Fruit fly (Drosophila melanogaster) whole organism, embryonic: ENCODE data around the gene CG31525.

ENCODE experiments used
- BEAF-32 ChIP-seq: fragments of 200-800 bp; sonication (Bioruptor generic); optimal IDR thresholded peaks from 3 replicates; lab custom pipeline; 2017; ENCODE audit warnings: missing biosample characterization, missing genetic modification characterization, mild to moderate bottlenecking, moderate library complexity, missing genetic modification reagents
- CG1024 ChIP-seq: fragments of 200-800 bp; sonication (Bioruptor generic); IDR thresholded peaks from 2 replicates; pipeline ENCODE4 v1.3.6; 2022; ENCODE audit warnings: missing biosample characterization, missing genetic modification characterization
- CG10543 ChIP-seq: fragments of 200-800 bp; sonication (Bioruptor generic); optimal IDR thresholded peaks from 3 replicates; lab custom pipeline; 2017; ENCODE audit warnings: missing biosample characterization, mild to moderate bottlenecking, missing genetic modification characterization, moderate library complexity
- CG11247 ChIP-seq: fragments of 200-800 bp; sonication (Bioruptor generic); IDR thresholded peaks from 2 replicates; pipeline ENCODE4 v1.3.6; 2022; ENCODE audit warnings: missing biosample characterization, missing genetic modification characterization
- CG11723 ChIP-seq: fragments of 200-800 bp; sonication (Bioruptor generic); optimal IDR thresholded peaks from 2 replicates; lab custom pipeline; 2017; ENCODE audit warnings: missing biosample characterization, mild to moderate bottlenecking, missing genetic modification characterization
- CG13424 ChIP-seq: fragments of 200-800 bp; sonication (Bioruptor generic); optimal IDR thresholded peaks from 2 replicates; lab custom pipeline; 2019; ENCODE audit warnings: missing biosample characterization, mild to moderate bottlenecking, missing genetic modification characterization, moderate library complexity
- CG14667 ChIP-seq: fragments of 200-800 bp; sonication (Bioruptor generic); IDR thresholded peaks from 2 replicates; pipeline ENCODE4 v1.3.6; 2022; ENCODE audit warnings: missing biosample characterization, missing genetic modification characterization
- CG15479 ChIP-seq: fragments of 200-800 bp; sonication (Bioruptor generic); optimal IDR thresholded peaks from 3 replicates; lab custom pipeline; 2019; ENCODE audit warnings: missing biosample characterization, mild to moderate bottlenecking, missing genetic modification characterization, moderate library complexity
- CG31441 ChIP-seq: fragments of 200-800 bp; sonication (Bioruptor generic); IDR thresholded peaks from 2 replicates; pipeline ENCODE4 v1.3.6; 2022; ENCODE audit warnings: missing biosample characterization, missing genetic modification characterization
- CG3726 ChIP-seq: fragments of 200-800 bp; sonication (Bioruptor generic); IDR thresholded peaks from 3 replicates; pipeline ENCODE4, ENCODE4 v1.3.6; 2022; ENCODE audit warnings: missing biosample characterization, missing genetic modification characterization
- CG4328 ChIP-seq: fragments of 200-800 bp; sonication (Bioruptor generic); optimal IDR thresholded peaks from 3 replicates; lab custom pipeline; 2017; ENCODE audit warnings: missing biosample characterization, missing genetic modification reagents, missing genetic modification characterization
- CG5245 ChIP-seq: fragments of 200-800 bp; sonication (Bioruptor generic); optimal IDR thresholded peaks from 3 replicates; lab custom pipeline; 2016; ENCODE audit warnings: missing biosample characterization, missing genetic modification characterization
- CG6175 ChIP-seq: fragments of 200-800 bp; sonication (Bioruptor generic); IDR thresholded peaks from 3 replicates; pipeline ENCODE4 v1.3.6; 2022; ENCODE audit warnings: missing biosample characterization, missing genetic modification characterization
- CG6765 ChIP-seq: fragments of 200-800 bp; sonication (Bioruptor generic); optimal IDR thresholded peaks from 3 replicates; lab custom pipeline; 2017; ENCODE audit warnings: missing biosample characterization, mild to moderate bottlenecking, missing genetic modification characterization
- CG6854 ChIP-seq: fragments of 200-800 bp; sonication (Bioruptor generic); optimal IDR thresholded peaks from 3 replicates; lab custom pipeline; 2017; ENCODE audit warnings: missing biosample characterization, mild to moderate bottlenecking, missing genetic modification characterization
- CG8924 ChIP-seq: fragments of 200-800 bp; optimal IDR thresholded peaks from 3 replicates; lab custom pipeline; 2019; ENCODE audit warnings: missing biosample characterization, mild to moderate bottlenecking, missing genetic modification characterization, moderate library complexity
- D ChIP-seq, 2 experiments: fragments of 200-800 bp in 1 of 2; fragments of >200 bp in 1 of 2; sonication (Bioruptor generic) in 1 of 2; optimal IDR thresholded peaks; 2 replicates in 1 of 2; 3 replicates in 1 of 2; lab custom pipeline; 2017; ENCODE audit warnings: mild to moderate bottlenecking in 1 of 2, missing biosample characterization in 1 of 2, missing genetic modification characterization in 1 of 2, missing genetic modification reagents in 1 of 2
- D19A ChIP-seq: fragments of 200-800 bp; optimal IDR thresholded peaks from 3 replicates; lab custom pipeline; 2019; ENCODE audit warnings: missing biosample characterization, mild to moderate bottlenecking, missing genetic modification characterization, moderate library complexity
- Dip2 ChIP-seq: fragments of 200-800 bp; sonication (Bioruptor generic); IDR thresholded peaks from 2 replicates; pipeline ENCODE4 v1.3.6; 2022; ENCODE audit warnings: missing biosample characterization, missing genetic modification characterization
- HLH3B ChIP-seq: fragments of 200-800 bp; sonication (Bioruptor generic); IDR thresholded peaks from 2 replicates; pipeline ENCODE4 v1.3.6; 2022; ENCODE audit warnings: missing biosample characterization, missing genetic modification characterization
- HLH54F ChIP-seq: fragments of 200-800 bp; sonication (Bioruptor generic); optimal IDR thresholded peaks from 3 replicates; lab custom pipeline; 2016; ENCODE audit warnings: missing biosample characterization, missing genetic modification characterization
- HmgZ ChIP-seq: fragments of 200-800 bp; sonication (Bioruptor generic); optimal IDR thresholded peaks from 2 replicates; lab custom pipeline; 2018; ENCODE audit warnings: missing biosample characterization, mild to moderate bottlenecking, missing genetic modification characterization
- Nf-YA ChIP-seq: fragments of 200-800 bp; sonication (Bioruptor generic); IDR thresholded peaks from 2 replicates; pipeline ENCODE4 v1.3.6; 2022; ENCODE audit warnings: missing biosample characterization, missing genetic modification characterization
- Oli ChIP-seq: fragments of 200-800 bp; sonication (Bioruptor generic); optimal IDR thresholded peaks from 2 replicates; lab custom pipeline; 2018; ENCODE audit warnings: missing biosample characterization, mild to moderate bottlenecking, missing genetic modification characterization, moderate library complexity
- PHDP ChIP-seq: fragments of 200-800 bp; sonication (Bioruptor generic); optimal IDR thresholded peaks from 3 replicates; lab custom pipeline; 2018; ENCODE audit warnings: missing biosample characterization, mild to moderate bottlenecking, missing genetic modification characterization, moderate library complexity
- Scr ChIP-seq: fragments of 200-800 bp; sonication (Bioruptor generic); IDR thresholded peaks from 2 replicates; pipeline ENCODE4 v1.3.6; 2022; ENCODE audit warnings: missing biosample characterization, missing genetic modification characterization; ENCODE audit not compliant: partially characterized antibody
- Side ChIP-seq: fragments of 200-800 bp; sonication (Bioruptor generic); optimal IDR thresholded peaks from 2 replicates; lab custom pipeline; 2016; ENCODE audit warnings: missing biosample characterization, missing genetic modification characterization
- Sox100B ChIP-seq: fragments of 200-800 bp; sonication (Bioruptor generic); optimal IDR thresholded peaks from 3 replicates; lab custom pipeline; 2018; ENCODE audit warnings: missing biosample characterization, mild to moderate bottlenecking, missing genetic modification characterization
- bab2 ChIP-seq: fragments of 200-800 bp; sonication (Bioruptor generic); optimal IDR thresholded peaks from 2 replicates; lab custom pipeline; 2016; ENCODE audit warnings: missing biosample characterization, missing genetic modification characterization
- bowl ChIP-seq: fragments of 200-800 bp; sonication (Bioruptor generic); IDR thresholded peaks from 2 replicates; pipeline ENCODE4 v1.3.6; 2022; ENCODE audit warnings: missing biosample characterization, missing genetic modification characterization
- croc ChIP-seq: fragments of 200-800 bp; sonication (Bioruptor generic); conservative IDR thresholded peaks from 3 replicates; pipeline ENCODE4 v1.3.6; 2022; ENCODE audit warnings: missing biosample characterization, missing genetic modification characterization
- crol ChIP-seq: fragments of 200-800 bp; sonication (Bioruptor generic); IDR thresholded peaks from 2 replicates; pipeline ENCODE4 v1.3.6; 2022; ENCODE audit warnings: missing biosample characterization, missing genetic modification characterization
- en ChIP-seq: fragments of 200-800 bp; sonication (Bioruptor generic); optimal IDR thresholded peaks from 2 replicates; lab custom pipeline; 2016; ENCODE audit warnings: missing biosample characterization, missing genetic modification characterization
- ewg ChIP-seq: fragments of 200-800 bp; sonication (Bioruptor generic); optimal IDR thresholded peaks from 3 replicates; lab custom pipeline; 2017; ENCODE audit warnings: mild to moderate bottlenecking, missing biosample characterization, missing genetic modification reagents, missing genetic modification characterization
- gsb-n ChIP-seq: fragments of 200-800 bp; sonication (Bioruptor generic); optimal IDR thresholded peaks from 3 replicates; lab custom pipeline; 2018; ENCODE audit warnings: missing biosample characterization, mild to moderate bottlenecking, missing genetic modification characterization
- kah ChIP-seq: fragments of 200-800 bp; sonication (Bioruptor generic); optimal IDR thresholded peaks from 2 replicates; lab custom pipeline; 2018; ENCODE audit warnings: missing biosample characterization, mild to moderate bottlenecking, missing genetic modification characterization
- kni ChIP-seq: fragments of 200-800 bp; sonication (Bioruptor generic); optimal IDR thresholded peaks from 3 replicates; lab custom pipeline; 2017; ENCODE audit warnings: mild to moderate bottlenecking, missing biosample characterization, missing genetic modification reagents, missing genetic modification characterization
- nerfin-1 ChIP-seq: fragments of 200-800 bp; sonication (Bioruptor generic); optimal IDR thresholded peaks from 3 replicates; lab custom pipeline; 2019; ENCODE audit warnings: missing biosample characterization, mild to moderate bottlenecking, missing genetic modification characterization, moderate library complexity
- pb ChIP-seq: fragments of 200-800 bp; sonication (Bioruptor generic); optimal IDR thresholded peaks from 3 replicates; lab custom pipeline; 2016; ENCODE audit warnings: missing biosample characterization, missing genetic modification characterization
- prd ChIP-seq, 3 experiments: fragments of >200 bp in 2 of 3; fragments of 200-800 bp in 1 of 3; sonication (Bioruptor generic) in 1 of 3; optimal IDR thresholded peaks in 2 of 3; IDR thresholded peaks in 1 of 3; 2 replicates in 2 of 3; 3 replicates in 1 of 3; pipeline versions ENCODE4 v1.3.6 to Lab custom; 2017 to 2022; ENCODE audit warnings: missing biosample characterization in 1 of 3, missing genetic modification characterization in 1 of 3
- ro ChIP-seq: fragments of 200-800 bp; sonication (Bioruptor generic); IDR thresholded peaks from 2 replicates; pipeline ENCODE4 v1.3.6; 2022; ENCODE audit warnings: missing biosample characterization, missing genetic modification characterization
- slbo ChIP-seq: fragments of 200-800 bp; sonication (Bioruptor generic); IDR thresholded peaks from 2 replicates; pipeline ENCODE4 v1.3.6; 2022; ENCODE audit warnings: missing biosample characterization, missing genetic modification characterization
- sr ChIP-seq: fragments of 200-800 bp; sonication (Bioruptor generic); IDR thresholded peaks from 3 replicates; pipeline ENCODE4 v1.3.6; 2022; ENCODE audit warnings: missing biosample characterization, missing genetic modification characterization
- stc ChIP-seq: fragments of 200-800 bp; sonication (Bioruptor generic); IDR thresholded peaks from 2 replicates; pipeline ENCODE4 v1.3.6; 2022; ENCODE audit warnings: missing biosample characterization, missing genetic modification characterization
- tgo ChIP-seq: fragments of 200-800 bp; sonication (Bioruptor generic); IDR thresholded peaks from 3 replicates; pipeline ENCODE4 v1.3.6; 2022; ENCODE audit warnings: missing biosample characterization, missing genetic modification characterization
- tna ChIP-seq: fragments of 200-800 bp; sonication (Bioruptor generic); IDR thresholded peaks from 2 replicates; pipeline ENCODE4 v1.3.6; 2022; ENCODE audit warnings: missing biosample characterization, missing genetic modification characterization; ENCODE audit not compliant: partially characterized antibody
- yki ChIP-seq: fragments of >200 bp; optimal IDR thresholded peaks from 3 replicates; lab custom pipeline; 2018
- z ChIP-seq: fragments of 200-800 bp; sonication (Bioruptor generic); IDR thresholded peaks from 3 replicates; pipeline ENCODE4 v1.3.6; 2022; ENCODE audit warnings: missing biosample characterization, missing genetic modification characterization
- zen2 ChIP-seq: fragments of 200-800 bp; sonication (Bioruptor generic); IDR thresholded peaks from 3 replicates; pipeline ENCODE4 v1.3.6; 2022; ENCODE audit warnings: missing biosample characterization, missing genetic modification characterization; ENCODE audit not compliant: partially characterized antibody

CG31525 gene

dm6 chr3R:4381079-4381919 is 45.5 kb upstream of the CG31525 start, which contains the start of gene Cont (continued):
- TF ChIP-seq CG1024 (no peak), CG11723 (GFP tag; lab: Kevin White, UChicago) (no peak), CG14667 (no peak), HLH3B (no peak), CG11247 (GFP tag; lab: Robert Waterston, UW) (no peak), kah (no peak), ro (GFP tag; lab: Robert Waterston, UW) (no peak), CG10543 (GFP tag; lab: Kevin White, UChicago) (no peak), zen2 (GFP tag; lab: Robert Waterston, UW) (peak; percentile 89), en (GFP tag; lab: Kevin White, UChicago) (no peak), prd (optimal IDR thresholded peaks at IDR 0.05; lab: Kevin White, UChicago) (no peak), prd (GFP tag; IDR thresholded peaks at IDR 0.05; lab: Robert Waterston, UW) (no peak), PHDP (tag; lab: Kevin White, UChicago) (no peak), tgo (no peak), crol (GFP tag; lab: Robert Waterston, UW) (no peak), CG8924 (tag; lab: Kevin White, UChicago) (peak; percentile 33), Scr (GFP tag; lab: Robert Waterston, UW) (peak; percentile 91), CG31441 (GFP tag; lab: Robert Waterston, UW) (no peak), gsb-n (peak; percentile 29), CG5245 (GFP tag; lab: Kevin White, UChicago) (no peak), ewg (peak; percentile 6), CG15479 (GFP tag; lab: Kevin White, UChicago) (peak; percentile 12), HLH54F (GFP tag; lab: Kevin White, UChicago) (no peak), CG3726 (GFP tag; lab: Robert Waterston, UW) (no peak), pb (GFP tag; lab: Kevin White, UChicago) (no peak), D19A (tag; lab: Kevin White, UChicago) (no peak), nerfin-1 (tag; lab: Kevin White, UChicago) (no peak), stc (GFP tag; lab: Robert Waterston, UW) (no peak), CG4328 (GFP tag; lab: Kevin White, UChicago) (no peak), CG13424 (no peak), Oli (tag; lab: Kevin White, UChicago) (no peak), CG6765 (GFP tag; lab: Kevin White, UChicago) (no peak), croc (GFP tag; lab: Robert Waterston, UW) (no peak), HmgZ (tag; lab: Kevin White, UChicago) (peak; percentile 58), tna (GFP tag; lab: Robert Waterston, UW) (peak; percentile 94), CG6854 (GFP tag; lab: Kevin White, UChicago) (no peak), kni (GFP tag; lab: Kevin White, UChicago) (no peak), yki (lab: Kevin White, UChicago) (no peak), bowl (GFP tag; lab: Robert Waterston, UW) (no peak), Nf-YA (no peak), sr (GFP tag; lab: Robert Waterston, UW) (no peak), z (GFP tag; lab: Robert Waterston, UW) (no peak), slbo (no peak), Dip2 (GFP tag; lab: Robert Waterston, UW) (no peak), Side (GFP tag; lab: Kevin White, UChicago) (no peak), Sox100B (GFP tag; lab: Kevin White, UChicago) (no peak), BEAF-32 (GFP tag; lab: Kevin White, UChicago) (peak; percentile 93), CG6175 (no peak), bab2 (no peak), D (optimal IDR thresholded peaks at IDR 0.05; lab: Kevin White, UChicago) (no peak), D (GFP tag; optimal IDR thresholded peaks at IDR 0.05; lab: Kevin White, UChicago) (no peak)
